Worm (Caenorhabditis elegans): ENCODE results near the gene snpc-3.4.

- TF ChIP-seq Y116A8C.19 (tag; optimal IDR thresholded peaks at IDR 0.05; ENCODE audit: borderline replicate concordance) (no peak), unc-62 (GFP tag; optimal IDR thresholded peaks at IDR 0.05) (no peak), irx-1 (tag; optimal IDR thresholded peaks at IDR 0.05) (no peak), ama-1 (optimal IDR thresholded peaks at IDR 0.05) (no peak)
Measured at ce11 chrIII:4009181-4009580, 10.7 kb upstream of the snpc-3.4 start.
